Fruit fly (Drosophila melanogaster): Measurements from ENCODE around the gene cv.
A peak's percentile ranks its signal among the peaks of the same experiment; 100 is the strongest.

Gene cv

DNA sequence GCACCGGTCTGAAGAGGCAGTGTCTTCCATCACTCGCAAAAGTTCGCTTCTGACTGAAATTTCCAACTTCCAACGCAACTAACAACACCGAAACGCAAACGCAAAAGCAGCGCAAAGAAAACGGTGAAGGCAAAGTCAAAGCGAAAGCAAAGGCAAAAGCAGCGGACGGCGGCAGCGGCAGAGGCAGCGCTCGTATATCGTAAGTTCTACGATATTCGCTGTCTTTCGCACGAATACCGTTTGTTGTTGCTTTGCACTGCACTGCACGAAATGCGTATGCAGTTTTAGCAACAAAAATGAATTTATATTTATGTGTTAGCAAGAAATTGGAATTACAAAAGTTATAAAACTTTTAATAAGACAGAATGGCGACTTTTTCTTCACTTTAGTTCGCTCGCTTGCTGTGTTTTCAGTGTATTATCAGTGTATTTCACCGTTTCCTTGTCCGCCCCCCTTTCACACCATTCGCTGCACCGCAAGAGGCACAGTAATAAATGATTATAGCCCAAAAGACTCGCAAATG lies 41.3 kb upstream of the cv start, which contains the start of gene OtopLa (continued):
- TF ChIP-seq CG4617 (GFP tag; optimal IDR thresholded peaks at IDR 0.05; ENCODE audit: borderline replicate concordance) (peak; percentile 28), jing (GFP tag; optimal IDR thresholded peaks at IDR 0.05) (peak; percentile 52), CG10267 (tag; optimal IDR thresholded peaks at IDR 0.05) (peak; percentile 74), CG15479 (GFP tag; optimal IDR thresholded peaks at IDR 0.05) (no peak), exex (tag; optimal IDR thresholded peaks at IDR 0.05) (peak; percentile 18), Pdp1 (GFP tag; optimal IDR thresholded peaks at IDR 0.05) (peak; percentile 86 to 87), CG6254 (GFP tag; optimal IDR thresholded peaks at IDR 0.05) (peak; percentile 78), mirr (GFP tag; optimal IDR thresholded peaks at IDR 0.05) (no peak), CG4730 (GFP tag; IDR thresholded peaks at IDR 0.05) (peak; percentile 72), CG8281 (tag; optimal IDR thresholded peaks at IDR 0.05) (peak; percentile 59), dimm (GFP tag; IDR thresholded peaks at IDR 0.05) (peak; percentile 59), Myb (GFP tag; optimal IDR thresholded peaks at IDR 0.05) (peak; percentile 52), CG1832 (GFP tag; optimal IDR thresholded peaks at IDR 0.05) (no peak), Sox102F (GFP tag; optimal IDR thresholded peaks at IDR 0.05) (peak; percentile 87), en (GFP tag; optimal IDR thresholded peaks at IDR 0.05) (peak; percentile 80), otp (GFP tag; IDR thresholded peaks at IDR 0.05) (peak; percentile 87), Sry-β (GFP tag; optimal IDR thresholded peaks at IDR 0.05) (no peak), Drgx (GFP tag; IDR thresholded peaks at IDR 0.05) (peak; percentile 89), CG15601 (tag; optimal IDR thresholded peaks at IDR 0.05) (peak; percentile 76), CG7963 (GFP tag; IDR thresholded peaks at IDR 0.05; ENCODE audit: partially characterized antibody) (no peak), stc (GFP tag; IDR thresholded peaks at IDR 0.05) (peak; percentile 85), Taf1 (GFP tag; IDR thresholded peaks at IDR 0.05) (peak; percentile 47; the same call in 1 of the 2 replicates), CG1792 (GFP tag; optimal IDR thresholded peaks at IDR 0.05) (peak; percentile 60), CG12155 (GFP tag; optimal IDR thresholded peaks at IDR 0.05) (peak; percentile 62), esg (GFP tag; conservative IDR thresholded peaks at IDR 0.05) (peak; percentile 81), Neu2 (GFP tag; optimal IDR thresholded peaks at IDR 0.05; ENCODE audit: borderline replicate concordance) (no peak), CG2202 (tag; optimal IDR thresholded peaks at IDR 0.05) (peak; percentile 77), kah (GFP tag; optimal IDR thresholded peaks at IDR 0.05) (peak; percentile 66), so (GFP tag; IDR thresholded peaks at IDR 0.05) (peak; percentile 90), Dbx (GFP tag; IDR thresholded peaks at IDR 0.05) (peak; percentile 79), CG4328 (GFP tag; optimal IDR thresholded peaks at IDR 0.05) (peak; percentile 26), CG30020 (tag; optimal IDR thresholded peaks at IDR 0.05) (peak; percentile 8), ems (GFP tag; optimal IDR thresholded peaks at IDR 0.05) (peak; percentile 68), CG10979 (tag; optimal IDR thresholded peaks at IDR 0.05) (peak; percentile 88), MBD-R2 (GFP tag; IDR thresholded peaks at IDR 0.05) (peak; percentile 47; the same call in 1 of the 2 replicates), dm (GFP tag; optimal IDR thresholded peaks at IDR 0.05) (peak; percentile 57), CG12659 (GFP tag; optimal IDR thresholded peaks at IDR 0.05) (peak; percentile 78), CG7987 (GFP tag; optimal IDR thresholded peaks at IDR 0.05) (peak; percentile 32), Mrtf (GFP tag; IDR thresholded peaks at IDR 0.05) (peak; percentile 73), CG13123 (GFP tag; optimal IDR thresholded peaks at IDR 0.05) (peak; percentile 40), CG14441 (GFP tag; IDR thresholded peaks at IDR 0.05) (peak; percentile 80), p53 (GFP tag; optimal IDR thresholded peaks at IDR 0.05) (peak; percentile 11), CG17186 (GFP tag; optimal IDR thresholded peaks at IDR 0.05) (peak; percentile 24), aop (GFP tag; IDR thresholded peaks at IDR 0.05) (peak; percentile 79), Dek (tag; optimal IDR thresholded peaks at IDR 0.05) (peak; percentile 69), ham (GFP tag; IDR thresholded peaks at IDR 0.05) (peak; percentile 53; the same call in 1 of the 2 replicates), tx (GFP tag; optimal IDR thresholded peaks at IDR 0.05) (peak; percentile 67), chm (GFP tag; IDR thresholded peaks at IDR 0.05) (peak; percentile 86), Hmx (GFP tag; optimal IDR thresholded peaks at IDR 0.05) (peak; percentile 58), Dad (GFP tag; optimal IDR thresholded peaks at IDR 0.05) (peak; percentile 84)
